Worm (Caenorhabditis elegans) whole organism, L4 larva: ENCODE data around the gene nca-2.

Source experiments
- F37D6.2 ChIP-seq: sonication (generic microtip); optimal IDR thresholded peaks from 2 replicates; lab custom pipeline; 2016; ENCODE audit warnings: mild to moderate bottlenecking, missing genetic modification characterization, missing compliant biosample characterization
- F44E2.7 ChIP-seq: fragments of 200-800 bp; sonication (Bioruptor generic); IDR thresholded peaks from 2 replicates; pipeline ENCODE4 v2.1.2; 2022; ENCODE audit warnings: missing genetic modification characterization, missing compliant biosample characterization
- ama-1 ChIP-seq: fragments of 150-350 bp; optimal IDR thresholded peaks from 2 replicates; lab custom pipeline; 2014; ENCODE audit warnings: inconsistent platforms, mixed read lengths
- egl-27 ChIP-seq: sonication (generic microtip); optimal IDR thresholded peaks from 3 replicates; lab custom pipeline; 2017; ENCODE audit warnings: missing biosample characterization, missing genetic modification reagents, missing genetic modification characterization
- fos-1 ChIP-seq: fragments of 150-350 bp; optimal IDR thresholded peaks from 2 replicates; lab custom pipeline; 2014; ENCODE audit warnings: missing biosample characterization, missing genetic modification characterization
- nhr-11 ChIP-seq: fragments of 150-350 bp; optimal IDR thresholded peaks from 2 replicates; lab custom pipeline; 2014; ENCODE audit warnings: missing biosample characterization, missing genetic modification characterization
- nhr-25 ChIP-seq: sonication (generic microtip); optimal IDR thresholded peaks from 2 replicates; lab custom pipeline; 2017; ENCODE audit warnings: missing genetic modification characterization, mild to moderate bottlenecking, missing compliant biosample characterization, antibody characterized with exemption, moderate library complexity, borderline replicate concordance; ENCODE audit not compliant: insufficient read depth
- nhr-77 ChIP-seq: fragments of 150-350 bp; optimal IDR thresholded peaks from 2 replicates; lab custom pipeline; 2014; ENCODE audit warnings: missing biosample characterization, missing genetic modification characterization
- pha-4 ChIP-seq, 2 experiments: fragments of 150-350 bp in 1 of 2; fragments of 200-800 bp in 1 of 2; sonication (Bioruptor generic) in 1 of 2; IDR thresholded peaks in 1 of 2; optimal IDR thresholded peaks in 1 of 2; 2 replicates each; pipeline versions ENCODE4 v1.3.6 to Lab custom; 2014 to 2022; ENCODE audit warnings: missing genetic modification characterization in 2 of 2, missing genetic modification reagents in 2 of 2, missing biosample characterization in 1 of 2, missing compliant biosample characterization in 1 of 2
- pqm-1 ChIP-seq: sonication (generic microtip); optimal IDR thresholded peaks from 2 replicates; lab custom pipeline; 2017; ENCODE audit warnings: missing biosample characterization, missing genetic modification characterization
- tra-1 ChIP-seq: fragments of 200-800 bp; sonication (Bioruptor generic); IDR thresholded peaks from 2 replicates; pipeline ENCODE4 v1.3.6; 2022; ENCODE audit warnings: missing genetic modification reagents, missing genetic modification characterization, missing compliant biosample characterization
- unc-130 ChIP-seq: sonication (generic microtip); optimal IDR thresholded peaks from 2 replicates; lab custom pipeline; 2016; ENCODE audit warnings: missing genetic modification reagents, missing genetic modification characterization, missing compliant biosample characterization
- unc-62 ChIP-seq, 3 experiments: fragments of 150-350 bp in 1 of 3; sonication (generic microtip); optimal IDR thresholded peaks in 2 of 3; peaks in 1 of 3; 1 replicate in 1 of 3; 2 replicates in 2 of 3; lab custom pipeline; 2014 to 2017; ENCODE audit warnings: missing biosample characterization in 3 of 3, missing genetic modification characterization in 3 of 3, missing genetic modification reagents in 3 of 3, missing genotype in 1 of 3

ce11 chrIII:4917960-4918712, 47.2 kb upstream of the nca-2 start, which contains the start of gene rpb-8:
- no peak for TF ChIP-seq pqm-1 (tag; lab: Kevin White, UChicago)
- TF ChIP-seq nhr-11 (tag; lab: Kevin White, UChicago), result no peak
- no peak for TF ChIP-seq unc-130 (GFP tag; lab: Kevin White, UChicago)
- no peak for TF ChIP-seq ama-1 (lab: Kevin White, UChicago)
- TF ChIP-seq F37D6.2, result no peak
- no peak for TF ChIP-seq fos-1 (tag; lab: Kevin White, UChicago)
- no peak for TF ChIP-seq nhr-77
- no peak for TF ChIP-seq unc-62 (GFP tag; optimal IDR thresholded peaks at IDR 0.05 in 1 of 2; lab: Kevin White, UChicago)
- no peak for TF ChIP-seq unc-62 (tag; optimal IDR thresholded peaks at IDR 0.05; lab: Kevin White, UChicago)
- no peak for TF ChIP-seq pha-4 (GFP tag; IDR thresholded peaks at IDR 0.05; lab: Robert Waterston, UW)
- no peak for TF ChIP-seq pha-4 (tag; optimal IDR thresholded peaks at IDR 0.05; lab: Kevin White, UChicago)
- TF ChIP-seq F44E2.7, result no peak
- TF ChIP-seq tra-1 (GFP tag; lab: Robert Waterston, UW), result no peak
- no peak for TF ChIP-seq nhr-25 (tag; lab: Kevin White, UChicago)
- TF ChIP-seq egl-27 (tag; lab: Kevin White, UChicago), result no peak
